Worm (Caenorhabditis elegans): ENCODE measurements around the gene set-2.

ce11 chrIII:4960204-4960603 lies 30.2 kb upstream of the set-2 start, which contains the start of gene C27F2.4:
- TF ChIP-seq aly-1 (tag; optimal IDR thresholded peaks at IDR 0.05) = no peak
- TF ChIP-seq ama-1 (optimal IDR thresholded peaks at IDR 0.05) = no peak
